Worm (Caenorhabditis elegans): ENCODE data around the gene F08F8.10.
"Not testable (repeated sequence)": the region's sequence is repeated elsewhere in the genome, so short reads cannot be mapped to it uniquely, and the experiment has no call there.

Gene F08F8.10

ce11 chrIII:7335220-7335619 lies 22.0 kb downstream of the F08F8.10 start, which contains the start of gene F56C9.10 (continued):
- TF ChIP-seq hmg-20 (GFP tag; IDR thresholded peaks at IDR 0.05): 0 out of 2 replicates have a peak, but pooled peaks have one; percentile 5
- no peak for TF ChIP-seq bed-2 (GFP tag; IDR thresholded peaks at IDR 0.05)
- TF ChIP-seq tlf-1 (GFP tag; optimal IDR thresholded peaks at IDR 0.05): peak; percentile 67
- TF ChIP-seq unc-62 (GFP tag; optimal IDR thresholded peaks at IDR 0.05): peak; percentile 90
- TF ChIP-seq ceh-27 (GFP tag; optimal IDR thresholded peaks at IDR 0.05): peak; percentile 83
- TF ChIP-seq rpc-1 (optimal IDR thresholded peaks at IDR 0.05): no peak
- TF ChIP-seq rpc-1 (tag; optimal IDR thresholded peaks at IDR 0.05): no peak
- no peak for TF ChIP-seq hsf-1 (GFP tag; IDR thresholded peaks at IDR 0.05)
- 0 out of 2 replicates have a peak, but pooled peaks have one; percentile 34 for TF ChIP-seq egl-44 (GFP tag; IDR thresholded peaks at IDR 0.05)
- peak; percentile 61 for TF ChIP-seq lin-26 (GFP tag; IDR thresholded peaks at IDR 0.05)
- peak; percentile 62 for TF ChIP-seq ztf-26 (tag; optimal IDR thresholded peaks at IDR 0.05)
- TF ChIP-seq repo-1 (tag; optimal IDR thresholded peaks at IDR 0.05): peak; percentile 64
- TF ChIP-seq lin-40 (tag; optimal IDR thresholded peaks at IDR 0.05): peak; percentile 79
- no peak for TF ChIP-seq lsl-1 (GFP tag; optimal IDR thresholded peaks at IDR 0.05)
- TF ChIP-seq B0336.3 (GFP tag; IDR thresholded peaks at IDR 0.05): peak; percentile 90
- TF ChIP-seq cebp-1 (GFP tag; IDR thresholded peaks at IDR 0.05): peak; percentile 78
- TF ChIP-seq cebp-1 (tag; optimal IDR thresholded peaks at IDR 0.05): peak; percentile 86
- TF ChIP-seq ztf-18 (tag; optimal IDR thresholded peaks at IDR 0.05): peak; percentile 16
- no peak for TF ChIP-seq snpc-4 (GFP tag; optimal IDR thresholded peaks at IDR 0.05)
- TF ChIP-seq snpc-4 (tag; optimal IDR thresholded peaks at IDR 0.05): peak; percentile 51 to 60 (median 54)
- TF ChIP-seq zfh-2 (GFP tag; conservative IDR thresholded peaks at IDR 0.05): peak; percentile 75
- no peak for TF ChIP-seq ceh-91 (GFP tag; IDR thresholded peaks at IDR 0.05)

- TF ChIP-seq hmg-1.2 (GFP tag; IDR thresholded peaks at IDR 0.05) (peak; percentile 76), cebp-1 (GFP tag; IDR thresholded peaks at IDR 0.05) (peak; percentile 66; the same call in 1 of the 2 replicates), cebp-1 (tag; optimal IDR thresholded peaks at IDR 0.05) (peak; percentile 83), Y53G8AR.9 (GFP tag; conservative IDR thresholded peaks at IDR 0.05) (peak; percentile 48; the same call in 1 of the 2 replicates), attf-6 (GFP tag; IDR thresholded peaks at IDR 0.05) (peak; percentile 23; the same call in 1 of the 2 replicates), pbrm-1 (GFP tag; IDR thresholded peaks at IDR 0.05) (0 out of 2 replicates have a peak, but pooled peaks have one; percentile 12), Y95B8A.8 (GFP tag; IDR thresholded peaks at IDR 0.05) (0 out of 2 replicates have a peak, but pooled peaks have one; percentile 47), mcd-1 (GFP tag; IDR thresholded peaks at IDR 0.05) (peak; percentile 31; the same call in 1 of the 2 replicates), ekl-4 (GFP tag; IDR thresholded peaks at IDR 0.05) (0 out of 2 replicates have a peak, but pooled peaks have one; percentile 31), nhr-80 (tag; optimal IDR thresholded peaks at IDR 0.05) (peak; percentile 21), snpc-4 (tag; optimal IDR thresholded peaks at IDR 0.05) (peak in 3 of 4 experiments; percentile 52 to 71 (median 69)), snpc-1.1 (tag; optimal IDR thresholded peaks at IDR 0.05; ENCODE audit: insufficient read depth) (peak; percentile 19), nfyb-1 (GFP tag; IDR thresholded peaks at IDR 0.05) (peak; percentile 44; the same call in 1 of the 2 replicates)
- TF ChIP-seq snpc-4 (GFP tag; optimal IDR thresholded peaks at IDR 0.05): not testable (repeated sequence)
These were observed 23.2 kb downstream of the F08F8.10 start for ce11 chrIII:7333906-7334531.

- TF ChIP-seq mes-4 (tag; optimal IDR thresholded peaks at IDR 0.05): no peak
- TF ChIP-seq C06A6.2 (GFP tag; conservative IDR thresholded peaks at IDR 0.05): no peak
- TF ChIP-seq ztf-22 (GFP tag; optimal IDR thresholded peaks at IDR 0.05): no peak
- no peak for TF ChIP-seq mel-28 (tag; optimal IDR thresholded peaks at IDR 0.05; ENCODE audit: borderline replicate concordance)
- TF ChIP-seq Y79H2A.3 (GFP tag; conservative IDR thresholded peaks at IDR 0.05): no peak
- no peak; the same call in 1 of the 2 replicates for TF ChIP-seq Y53G8AR.9 (GFP tag; conservative IDR thresholded peaks at IDR 0.05)
- no peak for TF ChIP-seq sptf-2 (GFP tag; optimal IDR thresholded peaks at IDR 0.05)
These were observed 25.5 kb downstream of the F08F8.10 start for ce11 chrIII:7331671-7332070.
